Fruit fly (Drosophila melanogaster) whole organism, embryonic: ENCODE results near the gene Elp4.

ENCODE experiments used
- B-H1 ChIP-seq: fragments of 200-800 bp; sonication (Bioruptor generic); IDR thresholded peaks from 3 replicates; pipeline ENCODE4 v1.3.6; 2022; ENCODE audit warnings: missing biosample characterization, missing genetic modification characterization
- CG10267 ChIP-seq: fragments of 200-800 bp; sonication (Bioruptor generic); optimal IDR thresholded peaks from 2 replicates; lab custom pipeline; 2018; ENCODE audit warnings: missing biosample characterization, mild to moderate bottlenecking, missing genetic modification characterization, moderate library complexity
- CG10321 ChIP-seq: fragments of 200-800 bp; sonication (Bioruptor generic); IDR thresholded peaks from 2 replicates; pipeline ENCODE4 v1.3.6; 2022; ENCODE audit warnings: missing biosample characterization, missing genetic modification characterization
- CG11560 ChIP-seq: fragments of 200-800 bp; sonication (Bioruptor generic); IDR thresholded peaks from 3 replicates; pipeline ENCODE4 v1.3.6; 2022; ENCODE audit warnings: missing biosample characterization, missing genetic modification characterization
- CG12104 ChIP-seq: fragments of 200-800 bp; sonication (Bioruptor generic); optimal IDR thresholded peaks from 3 replicates; lab custom pipeline; 2016; ENCODE audit warnings: missing biosample characterization, missing genetic modification characterization
- CG12659 ChIP-seq: fragments of 200-800 bp; sonication (Bioruptor generic); optimal IDR thresholded peaks from 3 replicates; lab custom pipeline; 2017; ENCODE audit warnings: mild to moderate bottlenecking, missing biosample characterization, missing genetic modification reagents, missing genetic modification characterization
- CG13287 ChIP-seq: fragments of 200-800 bp; sonication (Bioruptor generic); IDR thresholded peaks from 2 replicates; pipeline ENCODE4 v1.3.6; 2022; ENCODE audit warnings: missing biosample characterization, missing genetic modification characterization; ENCODE audit not compliant: partially characterized antibody
- CG14860 ChIP-seq: fragments of 200-800 bp; sonication (Bioruptor generic); IDR thresholded peaks from 3 replicates; pipeline ENCODE4 v1.3.6; 2022; ENCODE audit warnings: missing biosample characterization, missing genetic modification characterization; ENCODE audit not compliant: partially characterized antibody
- CG15514 ChIP-seq: fragments of 200-800 bp; sonication (Bioruptor generic); optimal IDR thresholded peaks from 3 replicates; lab custom pipeline; 2017; ENCODE audit warnings: missing biosample characterization, missing genetic modification characterization, mild to moderate bottlenecking, moderate library complexity, missing genetic modification reagents
- CG17186 ChIP-seq: fragments of 200-800 bp; sonication (Bioruptor generic); optimal IDR thresholded peaks from 3 replicates; lab custom pipeline; 2017; ENCODE audit warnings: missing biosample characterization, missing genetic modification reagents, missing genetic modification characterization
- CG2712 ChIP-seq: fragments of 200-800 bp; optimal IDR thresholded peaks from 3 replicates; lab custom pipeline; 2019; ENCODE audit warnings: missing biosample characterization, mild to moderate bottlenecking, missing genetic modification characterization, moderate library complexity
- CG3281 ChIP-seq: fragments of 200-800 bp; sonication (Bioruptor generic); optimal IDR thresholded peaks from 3 replicates; lab custom pipeline; 2017; ENCODE audit warnings: missing biosample characterization, mild to moderate bottlenecking, missing genetic modification characterization
- CG42726 ChIP-seq: fragments of 200-800 bp; sonication (Bioruptor generic); IDR thresholded peaks from 2 replicates; pipeline ENCODE4 v1.3.6; 2022; ENCODE audit warnings: missing biosample characterization, missing genetic modification characterization; ENCODE audit not compliant: partially characterized antibody
- CG4820 ChIP-seq: fragments of 200-800 bp; sonication (Bioruptor generic); optimal IDR thresholded peaks from 3 replicates; lab custom pipeline; 2016; ENCODE audit warnings: missing biosample characterization, missing genetic modification characterization
- CG7928 ChIP-seq: fragments of 200-800 bp; sonication (Bioruptor generic); optimal IDR thresholded peaks from 2 replicates; lab custom pipeline; 2017; ENCODE audit warnings: missing biosample characterization, mild to moderate bottlenecking, missing genetic modification characterization
- D ChIP-seq, 2 experiments: fragments of 200-800 bp in 1 of 2; fragments of >200 bp in 1 of 2; sonication (Bioruptor generic) in 1 of 2; optimal IDR thresholded peaks; 2 replicates in 1 of 2; 3 replicates in 1 of 2; lab custom pipeline; 2017; ENCODE audit warnings: mild to moderate bottlenecking in 1 of 2, missing biosample characterization in 1 of 2, missing genetic modification characterization in 1 of 2, missing genetic modification reagents in 1 of 2
- E2f1 ChIP-seq: fragments of 200-800 bp; sonication (Bioruptor generic); IDR thresholded peaks from 2 replicates; pipeline ENCODE4 v1.3.6; 2022; ENCODE audit warnings: missing biosample characterization, missing genetic modification characterization
- Ets65A ChIP-seq: fragments of 200-800 bp; sonication (Bioruptor generic); peaks from one replicate; lab custom pipeline; 2016; ENCODE audit warnings: missing biosample characterization, missing genetic modification characterization
- Fer2 ChIP-seq: fragments of 200-800 bp; sonication (Bioruptor generic); optimal IDR thresholded peaks from 2 replicates; lab custom pipeline; 2018; ENCODE audit warnings: missing biosample characterization, mild to moderate bottlenecking, missing genetic modification characterization, moderate library complexity
- Hey ChIP-seq: fragments of 200-800 bp; sonication (Bioruptor generic); optimal IDR thresholded peaks from 3 replicates; lab custom pipeline; 2018; ENCODE audit warnings: missing biosample characterization, mild to moderate bottlenecking, missing genetic modification characterization
- Hmr ChIP-seq: fragments of 200-800 bp; sonication (Bioruptor generic); optimal IDR thresholded peaks from 3 replicates; lab custom pipeline; 2017; ENCODE audit warnings: mild to moderate bottlenecking, missing biosample characterization, missing genetic modification reagents, missing genetic modification characterization
- Hr3 ChIP-seq: fragments of 200-800 bp; sonication (Bioruptor generic); optimal IDR thresholded peaks from 3 replicates; lab custom pipeline; 2016; ENCODE audit warnings: missing biosample characterization, missing genetic modification characterization
- Mad ChIP-seq: fragments of 200-800 bp; sonication (Bioruptor generic); optimal IDR thresholded peaks from 2 replicates; lab custom pipeline; 2016; ENCODE audit warnings: missing biosample characterization, missing genetic modification characterization
- Max ChIP-seq: fragments of 200-800 bp; sonication (Bioruptor generic); optimal IDR thresholded peaks from 2 replicates; lab custom pipeline; 2016; ENCODE audit warnings: missing biosample characterization, mild to moderate bottlenecking, missing genetic modification characterization
- Med ChIP-seq: fragments of 200-800 bp; sonication (Bioruptor generic); peaks from one replicate; lab custom pipeline; 2016; ENCODE audit warnings: missing biosample characterization, missing genetic modification characterization, mild to moderate bottlenecking, inconsistent platforms, moderate library complexity
- Oli ChIP-seq: fragments of 200-800 bp; sonication (Bioruptor generic); optimal IDR thresholded peaks from 2 replicates; lab custom pipeline; 2018; ENCODE audit warnings: missing biosample characterization, mild to moderate bottlenecking, missing genetic modification characterization, moderate library complexity
- Pdp1 ChIP-seq, 2 experiments: fragments of 200-800 bp; sonication (Bioruptor generic); optimal IDR thresholded peaks; 3 replicates each; lab custom pipeline; 2016; ENCODE audit warnings: missing biosample characterization in 2 of 2, missing genetic modification characterization in 2 of 2, mild to moderate bottlenecking in 1 of 2, moderate library complexity in 1 of 2
- Side ChIP-seq: fragments of 200-800 bp; sonication (Bioruptor generic); optimal IDR thresholded peaks from 2 replicates; lab custom pipeline; 2016; ENCODE audit warnings: missing biosample characterization, missing genetic modification characterization
- amos ChIP-seq: fragments of 200-800 bp; sonication (Bioruptor generic); IDR thresholded peaks from 2 replicates; pipeline ENCODE4 v1.3.6; 2022; ENCODE audit warnings: missing biosample characterization, missing genetic modification characterization; ENCODE audit not compliant: partially characterized antibody
- cg ChIP-seq: fragments of 200-800 bp; sonication (Bioruptor generic); optimal IDR thresholded peaks from 3 replicates; lab custom pipeline; 2019; ENCODE audit warnings: missing biosample characterization, mild to moderate bottlenecking, missing genetic modification characterization, moderate library complexity
- chn ChIP-seq: fragments of 200-800 bp; sonication (Bioruptor generic); optimal IDR thresholded peaks from 2 replicates; lab custom pipeline; 2016; ENCODE audit warnings: missing biosample characterization, missing genetic modification characterization
- dm ChIP-seq: fragments of 200-800 bp; sonication (Bioruptor generic); optimal IDR thresholded peaks from 3 replicates; lab custom pipeline; 2016; ENCODE audit warnings: missing biosample characterization, missing genetic modification characterization
- ewg ChIP-seq: fragments of 200-800 bp; sonication (Bioruptor generic); optimal IDR thresholded peaks from 3 replicates; lab custom pipeline; 2017; ENCODE audit warnings: mild to moderate bottlenecking, missing biosample characterization, missing genetic modification reagents, missing genetic modification characterization
- eyg ChIP-seq: fragments of 200-800 bp; sonication (Bioruptor generic); optimal IDR thresholded peaks from 3 replicates; lab custom pipeline; 2016; ENCODE audit warnings: missing biosample characterization, missing genetic modification characterization
- gfzf ChIP-seq: fragments of 200-800 bp; sonication (Bioruptor generic); optimal IDR thresholded peaks from 2 replicates; lab custom pipeline; 2016; ENCODE audit warnings: missing biosample characterization, mild to moderate bottlenecking, missing genetic modification characterization, moderate library complexity
- hb ChIP-seq: fragments of 200-800 bp; sonication (Bioruptor generic); IDR thresholded peaks from 3 replicates; pipeline ENCODE4 v1.3.6; 2022; ENCODE audit warnings: missing biosample characterization, missing genetic modification characterization; ENCODE audit not compliant: partially characterized antibody
- ind ChIP-seq: fragments of 200-800 bp; sonication (Bioruptor generic); optimal IDR thresholded peaks from 3 replicates; lab custom pipeline; 2016; ENCODE audit warnings: missing biosample characterization, missing genetic modification characterization
- jumu ChIP-seq: fragments of 200-800 bp; sonication (Bioruptor generic); optimal IDR thresholded peaks from 3 replicates; lab custom pipeline; 2016; ENCODE audit warnings: missing biosample characterization, missing genetic modification characterization
- kay ChIP-seq: fragments of 200-800 bp; sonication (Bioruptor generic); optimal IDR thresholded peaks from 2 replicates; lab custom pipeline; 2016; ENCODE audit warnings: missing biosample characterization, missing genetic modification characterization
- mirr ChIP-seq: fragments of 200-800 bp; sonication (Bioruptor generic); optimal IDR thresholded peaks from 3 replicates; lab custom pipeline; 2018; ENCODE audit warnings: missing biosample characterization, mild to moderate bottlenecking, missing genetic modification characterization
- row ChIP-seq: fragments of 200-800 bp; sonication (Bioruptor generic); IDR thresholded peaks from 3 replicates; pipeline ENCODE4 v1.3.6; 2022; ENCODE audit warnings: missing biosample characterization, missing genetic modification characterization
- sd ChIP-seq: fragments of 200-800 bp; sonication (Bioruptor generic); optimal IDR thresholded peaks from 3 replicates; lab custom pipeline; 2018; ENCODE audit warnings: missing biosample characterization, mild to moderate bottlenecking, missing genetic modification characterization, moderate library complexity
- slbo ChIP-seq: fragments of 200-800 bp; sonication (Bioruptor generic); IDR thresholded peaks from 2 replicates; pipeline ENCODE4 v1.3.6; 2022; ENCODE audit warnings: missing biosample characterization, missing genetic modification characterization
- sug ChIP-seq: fragments of 200-800 bp; optimal IDR thresholded peaks from 2 replicates; lab custom pipeline; 2019; ENCODE audit warnings: missing biosample characterization, mild to moderate bottlenecking, missing genetic modification characterization, moderate library complexity
- toy ChIP-seq: fragments of 200-800 bp; sonication (Bioruptor generic); IDR thresholded peaks from 2 replicates; pipeline ENCODE4 v1.3.6; 2022; ENCODE audit warnings: missing biosample characterization, missing genetic modification characterization
- vnd ChIP-seq: fragments of 200-800 bp; sonication (Bioruptor generic); IDR thresholded peaks from 3 replicates; pipeline ENCODE4 v1.3.6; 2022; ENCODE audit warnings: missing biosample characterization, missing genetic modification characterization; ENCODE audit not compliant: partially characterized antibody

Gene Elp4

dm6 chr2L:5539034-5539433, 15.1 kb downstream of the Elp4 start, which contains the start of gene CG14015:
Gene CG14015 (minus strand): TSS chr2L:5539196.
- TF ChIP-seq Med = peak; percentile 65
- TF ChIP-seq CG15514 (GFP tag; lab: Kevin White, UChicago) = peak; percentile 29
- TF ChIP-seq Side (GFP tag; lab: Kevin White, UChicago) = no peak
- TF ChIP-seq row = peak; percentile 52; the same call in 2 of the 3 replicates
- TF ChIP-seq ewg (GFP tag; lab: Kevin White, UChicago) = peak; percentile 92
- TF ChIP-seq Ets65A (GFP tag; lab: Kevin White, UChicago) = peak; percentile 73

DNA sequence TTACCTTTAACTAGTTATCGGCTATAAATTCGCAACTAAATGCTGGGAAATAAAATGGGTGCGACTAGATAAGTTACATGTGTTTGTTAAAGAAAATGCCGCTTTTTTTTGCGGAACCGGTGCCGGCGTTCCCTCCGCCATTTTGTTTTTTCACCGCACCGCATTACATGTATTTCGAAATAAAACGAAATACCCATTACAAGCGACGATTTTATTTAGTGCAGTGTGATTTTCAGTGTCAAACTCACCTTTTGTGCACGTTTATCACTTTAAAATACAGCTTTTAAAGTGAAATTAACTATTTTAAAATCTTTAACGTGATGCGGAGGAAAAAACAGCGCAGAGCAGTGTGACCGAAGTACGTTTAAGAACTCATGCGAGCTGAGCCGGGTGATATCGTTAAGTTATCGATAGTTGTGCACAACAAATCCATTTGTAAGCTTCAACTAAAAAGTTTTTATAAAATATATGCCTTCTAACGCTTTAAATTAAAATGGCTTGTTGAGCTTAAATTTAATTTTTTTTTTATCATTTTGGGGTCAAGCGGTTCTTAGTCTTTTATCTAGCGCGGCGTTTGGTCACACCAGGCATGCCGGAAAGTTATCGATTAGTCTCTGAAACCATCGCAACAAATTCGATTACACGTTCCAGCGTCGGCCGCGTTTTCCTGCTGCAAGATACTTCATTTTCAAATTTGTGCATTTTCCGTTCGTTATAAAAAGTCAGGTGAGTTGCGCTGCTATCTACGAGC, 18.2 kb downstream of the Elp4 start, which contains the start of the genes Hel25E and Lam:
Gene Hel25E (minus strand): TSS at position 380 of the 751 bp plus-strand sequence.
Gene Lam (plus strand): TSS at position 546 of the 751 bp plus-strand sequence.
- TF ChIP-seq Max (GFP tag; lab: Kevin White, UChicago) = no peak
- no peak for TF ChIP-seq sd
- no peak for TF ChIP-seq ind
- no peak for TF ChIP-seq B-H1 (GFP tag; lab: Robert Waterston, UW)
- TF ChIP-seq chn (GFP tag; lab: Kevin White, UChicago) = peak; percentile 24
- TF ChIP-seq CG11560 = peak; percentile 39; the same call in 1 of the 3 replicates
- TF ChIP-seq toy (GFP tag; lab: Robert Waterston, UW) = no peak
- peak; percentile 79; the same call in 2 of the 3 replicates for TF ChIP-seq hb
- TF ChIP-seq Fer2 (tag; lab: Kevin White, UChicago) = no peak
- no peak for TF ChIP-seq sug (tag; lab: Kevin White, UChicago)
- no peak for TF ChIP-seq CG3281 (GFP tag; lab: Kevin White, UChicago)
- peak; percentile 91 for TF ChIP-seq Hr3 (GFP tag; lab: Kevin White, UChicago)
- no peak for TF ChIP-seq Oli (tag; lab: Kevin White, UChicago)
- TF ChIP-seq CG12104 (GFP tag; lab: Kevin White, UChicago) = peak; percentile 9
- peak; percentile 5 to 7 for TF ChIP-seq Pdp1 (GFP tag; optimal IDR thresholded peaks at IDR 0.05; lab: Kevin White, UChicago)
- TF ChIP-seq mirr (GFP tag; lab: Kevin White, UChicago) = no peak
- peak; percentile 79 for TF ChIP-seq CG17186 (GFP tag; lab: Kevin White, UChicago)
- TF ChIP-seq CG7928 (GFP tag; lab: Kevin White, UChicago) = no peak
- TF ChIP-seq Mad (GFP tag; lab: Kevin White, UChicago) = peak; percentile 42
- peak; percentile 55 for TF ChIP-seq CG2712
- TF ChIP-seq CG12659 (GFP tag; lab: Kevin White, UChicago) = peak; percentile 61
- 0 out of 2 replicates have a peak, but pooled peaks have one; percentile 16 for TF ChIP-seq CG10321
- no peak for TF ChIP-seq eyg (GFP tag; lab: Kevin White, UChicago)
- peak; percentile 26 for TF ChIP-seq jumu (GFP tag; lab: Kevin White, UChicago)
- TF ChIP-seq dm (GFP tag; lab: Kevin White, UChicago) = peak; percentile 16
- peak; percentile 94 for TF ChIP-seq gfzf
- TF ChIP-seq Hey (tag; lab: Kevin White, UChicago) = no peak
- peak; percentile 83 for TF ChIP-seq amos (GFP tag; lab: Robert Waterston, UW)
- no peak for TF ChIP-seq D (optimal IDR thresholded peaks at IDR 0.05; lab: Kevin White, UChicago)
- no peak for TF ChIP-seq D (GFP tag; optimal IDR thresholded peaks at IDR 0.05; lab: Kevin White, UChicago)
- peak; percentile 14; the same call in 1 of the 2 replicates for TF ChIP-seq E2f1 (GFP tag; lab: Robert Waterston, UW)
- peak; percentile 32 for TF ChIP-seq ewg (GFP tag; lab: Kevin White, UChicago)
- no peak for TF ChIP-seq kay (GFP tag; lab: Kevin White, UChicago)
- no peak for TF ChIP-seq cg (GFP tag; lab: Kevin White, UChicago)
- peak; percentile 51 for TF ChIP-seq Hmr
- TF ChIP-seq CG10267 (tag; lab: Kevin White, UChicago) = peak; percentile 69
- no peak for TF ChIP-seq CG4820 (GFP tag; lab: Kevin White, UChicago)
- no peak for TF ChIP-seq CG42726 (GFP tag; lab: Robert Waterston, UW)
- peak; percentile 85 for TF ChIP-seq vnd (GFP tag; lab: Robert Waterston, UW)
- peak; percentile 95 for TF ChIP-seq CG13287 (GFP tag; lab: Robert Waterston, UW)
- peak; percentile 66; the same call in 1 of the 3 replicates for TF ChIP-seq CG14860 (GFP tag; lab: Robert Waterston, UW)
- TF ChIP-seq slbo (GFP tag; lab: Robert Waterston, UW) = no peak
